Worm (Caenorhabditis elegans): ENCODE results near the gene F11G11.4.

- TF ChIP-seq sptf-1 (tag; optimal IDR thresholded peaks at IDR 0.05): no peak
- no peak for TF ChIP-seq nhr-12 (tag; optimal IDR thresholded peaks at IDR 0.05)
Measured at ce11 chrII:4902035-4902434, 41.6 kb downstream of the F11G11.4 start, which contains the start of gene R05F9.9.

Data from whole organism, mixed stage, embryonic.